Worm (Caenorhabditis elegans) whole organism, young adult: Measurements from ENCODE around the gene agmo-1.

ENCODE experiments used
- B0019.2 ChIP-seq: fragments of 200-800 bp; sonication (Bioruptor generic); conservative IDR thresholded peaks from 2 replicates; pipeline ENCODE4 v1.3.6; 2022; ENCODE audit warnings: missing genetic modification reagents, missing genetic modification characterization, missing compliant biosample characterization
- D2030.7 ChIP-seq: fragments of 200-800 bp; sonication (Bioruptor generic); IDR thresholded peaks from 2 replicates; pipeline ENCODE4 v1.3.6; 2022; ENCODE audit warnings: missing genetic modification reagents, missing genetic modification characterization, missing compliant biosample characterization
- F39B2.1 ChIP-seq: fragments of 200-800 bp; sonication (Bioruptor generic); IDR thresholded peaks from 2 replicates; pipeline ENCODE4 v1.3.6; 2022; ENCODE audit warnings: missing genetic modification reagents, missing genetic modification characterization, missing compliant biosample characterization
- ama-1 ChIP-seq, 3 experiments: fragments of 150-350 bp in 1 of 3; sonication (generic microtip) in 2 of 3; optimal IDR thresholded peaks; 2 replicates each; lab custom pipeline; 2014 to 2018; ENCODE audit warnings: missing biosample characterization in 2 of 3, missing genetic modification characterization in 2 of 3, missing genetic modification reagents in 2 of 3
- aptf-3 ChIP-seq: fragments of 200-800 bp; sonication (Bioruptor generic); IDR thresholded peaks from 2 replicates; pipeline ENCODE4 v1.3.6; 2022; ENCODE audit warnings: missing genetic modification characterization, missing compliant biosample characterization
- dox-1 ChIP-seq: fragments of 200-800 bp; sonication (Bioruptor generic); IDR thresholded peaks from 2 replicates; pipeline ENCODE4 v1.3.6; 2022; ENCODE audit warnings: missing genetic modification reagents, missing genetic modification characterization, missing compliant biosample characterization
- egrh-3 ChIP-seq: fragments of 200-800 bp; sonication (Bioruptor generic); IDR thresholded peaks from 2 replicates; pipeline ENCODE4 v1.3.6; 2022; ENCODE audit warnings: missing genetic modification reagents, missing genetic modification characterization, missing compliant biosample characterization
- gei-17 ChIP-seq: fragments of 200-800 bp; sonication (Bioruptor generic); optimal IDR thresholded peaks from 2 replicates; lab custom pipeline; 2018; ENCODE audit warnings: mild to moderate bottlenecking, missing genetic modification characterization, missing compliant biosample characterization
- hlh-12 ChIP-seq: sonication (generic microtip); optimal IDR thresholded peaks from 2 replicates; lab custom pipeline; 2016; ENCODE audit warnings: missing genetic modification characterization, missing compliant biosample characterization
- hrde-1 ChIP-seq: sonication (generic microtip); optimal IDR thresholded peaks from 2 replicates; lab custom pipeline; 2016; ENCODE audit warnings: missing genetic modification characterization, mild to moderate bottlenecking, missing compliant biosample characterization, moderate library complexity, missing genotype, missing genetic modification reagents, borderline replicate concordance
- lin-26 ChIP-seq: fragments of 200-800 bp; sonication (Bioruptor generic); IDR thresholded peaks from 2 replicates; pipeline ENCODE4 v1.3.6; 2022; ENCODE audit warnings: missing genetic modification reagents, missing genetic modification characterization, missing compliant biosample characterization
- lin-35 ChIP-seq, 3 experiments: fragments of 150-350 bp in 2 of 3; sonication (generic microtip) in 1 of 3; optimal IDR thresholded peaks; 2 replicates each; lab custom pipeline; 2014 to 2018; ENCODE audit warnings: missing biosample characterization in 3 of 3, missing genetic modification characterization in 3 of 3, missing genetic modification reagents in 3 of 3
- lin-54 ChIP-seq: fragments of 200-800 bp; sonication (Bioruptor generic); optimal IDR thresholded peaks from 2 replicates; lab custom pipeline; 2018; ENCODE audit warnings: mild to moderate bottlenecking, missing genetic modification characterization, missing compliant biosample characterization
- madf-6 ChIP-seq: fragments of 200-800 bp; sonication (Bioruptor generic); IDR thresholded peaks from 2 replicates; pipeline ENCODE4 v1.3.6; 2022; ENCODE audit warnings: missing genetic modification reagents, missing genetic modification characterization, missing compliant biosample characterization
- nfya-2 ChIP-seq: fragments of 200-800 bp; sonication (Bioruptor generic); IDR thresholded peaks from 2 replicates; pipeline ENCODE4 v1.3.6; 2022; ENCODE audit warnings: missing genetic modification reagents, missing genetic modification characterization, missing compliant biosample characterization
- nhr-120 ChIP-seq: fragments of 200-800 bp; sonication (Bioruptor generic); IDR thresholded peaks from 2 replicates; pipeline ENCODE4 v1.3.6; 2022; ENCODE audit warnings: missing genetic modification characterization, missing compliant biosample characterization
- pbrm-1 ChIP-seq: fragments of 200-800 bp; sonication (Bioruptor generic); IDR thresholded peaks from 2 replicates; pipeline ENCODE4 v1.3.6; 2022; ENCODE audit warnings: missing genetic modification reagents, missing genetic modification characterization, missing compliant biosample characterization
- rpc-1 ChIP-seq, 2 experiments: fragments of 150-350 bp in 1 of 2; sonication (generic microtip) in 1 of 2; optimal IDR thresholded peaks; 2 replicates each; lab custom pipeline; 2014 to 2018; ENCODE audit warnings: missing biosample characterization in 1 of 2, missing genetic modification characterization in 1 of 2, missing genetic modification reagents in 1 of 2, missing genotype in 1 of 2
- sea-2 ChIP-seq: fragments of 200-800 bp; sonication (Bioruptor generic); IDR thresholded peaks from 2 replicates; pipeline ENCODE4 v1.3.6; 2022; ENCODE audit warnings: missing genetic modification characterization, missing compliant biosample characterization
- snpc-1.1 ChIP-seq: sonication (generic microtip); optimal IDR thresholded peaks from 2 replicates; lab custom pipeline; 2017; ENCODE audit warnings: missing genetic modification characterization, mild to moderate bottlenecking, missing compliant biosample characterization, antibody characterized with exemption, moderate library complexity, missing genotype, missing genetic modification reagents; ENCODE audit not compliant: insufficient read depth
- snpc-1.3 ChIP-seq: sonication (generic microtip); optimal IDR thresholded peaks from 2 replicates; lab custom pipeline; 2017; ENCODE audit warnings: missing genetic modification characterization, mild to moderate bottlenecking, missing compliant biosample characterization, antibody characterized with exemption, moderate library complexity, missing genotype, missing genetic modification reagents; ENCODE audit not compliant: insufficient read depth
- snpc-3.4 ChIP-seq: sonication (generic microtip); optimal IDR thresholded peaks from 2 replicates; lab custom pipeline; 2017; ENCODE audit warnings: missing genetic modification characterization, mild to moderate bottlenecking, missing compliant biosample characterization, antibody characterized with exemption, moderate library complexity, missing genotype, missing genetic modification reagents
- somi-1 ChIP-seq: fragments of 200-800 bp; sonication (Bioruptor generic); optimal IDR thresholded peaks from 2 replicates; lab custom pipeline; 2018; ENCODE audit warnings: mild to moderate bottlenecking, missing genetic modification characterization, missing compliant biosample characterization
- tbx-9 ChIP-seq: sonication (generic microtip); optimal IDR thresholded peaks from 2 replicates; lab custom pipeline; 2016; ENCODE audit warnings: borderline replicate concordance, missing genetic modification characterization, inconsistent platforms, missing compliant biosample characterization
- unc-62 ChIP-seq: fragments of 150-350 bp; optimal IDR thresholded peaks from 2 replicates; lab custom pipeline; 2014; ENCODE audit warnings: missing biosample characterization, missing genetic modification reagents, missing genetic modification characterization
- zfh-2 ChIP-seq: fragments of 200-800 bp; sonication (Bioruptor generic); conservative IDR thresholded peaks from 2 replicates; pipeline ENCODE4 v1.3.6; 2022; ENCODE audit warnings: missing genetic modification reagents, missing genetic modification characterization, missing compliant biosample characterization
- ztf-3 ChIP-seq: fragments of 200-800 bp; sonication (Bioruptor generic); optimal IDR thresholded peaks from 2 replicates; lab custom pipeline; 2018; ENCODE audit warnings: mild to moderate bottlenecking, missing genetic modification characterization, missing compliant biosample characterization
- ztf-6 ChIP-seq: fragments of 200-800 bp; sonication (Bioruptor generic); IDR thresholded peaks from 2 replicates; pipeline ENCODE4 v1.3.6; 2022; ENCODE audit warnings: missing genetic modification reagents, missing genetic modification characterization, missing compliant biosample characterization

The agmo-1 gene

DNA sequence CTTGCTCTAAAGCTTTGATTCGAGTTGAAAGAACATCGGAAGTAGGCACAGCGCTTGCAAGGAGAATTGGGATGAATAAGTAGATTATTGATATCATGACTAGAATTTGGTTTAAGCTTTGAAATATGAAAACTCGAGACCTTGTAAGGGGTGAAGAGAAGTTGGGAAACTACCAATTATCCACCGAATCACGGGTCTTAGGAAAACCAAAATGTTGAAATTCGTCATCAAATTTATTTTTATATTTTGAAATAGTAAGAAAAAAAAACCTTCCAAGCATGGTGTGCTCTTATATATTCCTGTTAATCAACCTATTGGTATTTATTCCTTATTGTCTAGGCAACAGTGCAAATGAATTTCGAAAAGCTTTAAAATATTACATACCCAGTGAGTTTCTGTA lies 47.5 kb downstream of the agmo-1 start, which contains the start of the genes irld-60 and irld-20:
TSS of gene irld-60 (minus strand) at position 101 of the 400 bp plus-strand sequence.
TSS of gene irld-20 (plus strand) at position 279 of the 400 bp plus-strand sequence.
- TF ChIP-seq lin-26 (GFP tag; lab: Robert Waterston, UW): no peak
- no peak for TF ChIP-seq ama-1 (optimal IDR thresholded peaks at IDR 0.05; lab: Kevin White, UChicago)
- TF ChIP-seq ama-1 (GFP tag; optimal IDR thresholded peaks at IDR 0.05; lab: Kevin White, UChicago): no peak
- no peak for TF ChIP-seq hlh-12 (tag; lab: Kevin White, UChicago)
- TF ChIP-seq F39B2.1 (GFP tag; lab: Robert Waterston, UW): no peak
- no peak for TF ChIP-seq lin-35 (GFP tag; optimal IDR thresholded peaks at IDR 0.05; lab: Kevin White, UChicago)
- no peak for TF ChIP-seq nfya-2 (GFP tag; lab: Robert Waterston, UW)
- no peak for TF ChIP-seq ztf-3 (GFP tag; lab: Kevin White, UChicago)
- no peak for TF ChIP-seq rpc-1 (optimal IDR thresholded peaks at IDR 0.05; lab: Kevin White, UChicago)
- no peak for TF ChIP-seq rpc-1 (tag; optimal IDR thresholded peaks at IDR 0.05; lab: Kevin White, UChicago)
- no peak for TF ChIP-seq aptf-3 (GFP tag; lab: Robert Waterston, UW)
- TF ChIP-seq snpc-1.1: no peak
- no peak for TF ChIP-seq sea-2 (GFP tag; lab: Robert Waterston, UW)
- no peak for TF ChIP-seq nhr-120 (GFP tag; lab: Robert Waterston, UW)
- no peak for TF ChIP-seq lin-54 (GFP tag; lab: Kevin White, UChicago)
- no peak for TF ChIP-seq hrde-1 (tag; lab: Kevin White, UChicago)
- TF ChIP-seq gei-17: no peak
- TF ChIP-seq snpc-3.4 (tag; lab: Kevin White, UChicago): no peak

DNA sequence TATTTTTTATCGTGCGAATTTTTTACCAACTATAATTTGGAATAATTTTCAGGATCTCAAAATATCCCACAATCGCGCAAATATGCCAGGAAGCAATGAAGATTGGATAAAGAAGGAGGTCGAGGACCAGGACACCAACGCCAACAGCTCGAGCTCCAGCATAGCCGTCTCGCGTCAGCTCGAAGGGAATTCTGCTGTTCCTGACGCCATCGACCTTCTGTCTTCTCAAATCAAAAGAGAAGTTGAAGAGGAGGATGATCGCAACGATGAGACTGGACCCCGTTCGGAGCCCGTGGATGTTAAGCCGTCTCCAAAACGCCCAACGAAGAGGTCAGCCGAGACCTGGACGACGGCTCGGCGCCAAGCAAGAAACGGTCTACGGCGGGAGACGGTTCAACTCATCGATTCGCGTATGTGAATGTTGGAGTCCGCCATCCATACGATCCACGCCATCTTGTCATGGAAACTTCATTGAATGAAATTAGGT lies 52.0 kb downstream of the agmo-1 start, which contains the start of gene Y111B2A.21:
TSS of gene Y111B2A.21 (plus strand) at position 51 of the 487 bp plus-strand sequence.
- TF ChIP-seq zfh-2: peak; percentile 53; the same call in 1 of the 2 replicates
- TF ChIP-seq hlh-12 (tag; lab: Kevin White, UChicago): no peak

DNA sequence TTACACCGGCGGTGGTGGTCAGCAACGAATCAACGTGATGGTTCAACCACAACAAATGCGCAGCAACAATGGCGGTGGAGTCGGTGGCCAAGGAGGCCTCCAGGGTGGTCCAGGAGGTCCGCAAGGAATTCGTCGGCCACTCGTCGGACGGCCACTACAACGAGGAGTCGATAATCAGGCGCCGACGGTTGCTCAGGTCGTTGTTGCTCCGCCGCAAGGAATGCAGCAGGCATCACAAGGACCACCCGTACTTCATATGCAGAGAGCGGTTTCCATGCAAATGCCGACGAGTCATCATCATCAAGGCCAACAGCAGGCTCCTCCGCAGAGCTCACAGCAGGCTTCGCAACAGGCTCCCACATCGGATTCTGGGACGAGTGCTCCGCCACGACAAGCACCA lies 54.9 kb downstream of the agmo-1 start:
- TF ChIP-seq D2030.7 (GFP tag; lab: Robert Waterston, UW) (peak; percentile 22; the same call in 1 of the 2 replicates), egrh-3 (GFP tag; lab: Robert Waterston, UW) (peak; percentile 50; the same call in 1 of the 2 replicates), pbrm-1 (GFP tag; lab: Robert Waterston, UW) (no peak), snpc-1.3 (tag; lab: Kevin White, UChicago) (no peak), ztf-3 (GFP tag; lab: Kevin White, UChicago) (no peak), madf-6 (GFP tag; lab: Robert Waterston, UW) (no peak), ztf-6 (GFP tag; lab: Robert Waterston, UW) (no peak), aptf-3 (GFP tag; lab: Robert Waterston, UW) (no peak), tbx-9 (tag; lab: Kevin White, UChicago) (no peak), unc-62 (no peak), zfh-2 (peak; percentile 87), somi-1 (no peak), dox-1 (GFP tag; lab: Robert Waterston, UW) (no peak), B0019.2 (GFP tag; lab: Robert Waterston, UW) (0 out of 2 replicates have a peak, but pooled peaks have one; percentile 31)
